Worm (Caenorhabditis elegans) whole organism, L3 larva: ENCODE results near the gene tbx-35.
"Not testable (repeated sequence)": the region's sequence is repeated elsewhere in the genome, so short reads cannot be mapped to it uniquely, and the experiment has no call there.

Experiments
- ZK546.5 ChIP-seq: sonication (generic microtip); optimal IDR thresholded peaks from 2 replicates; lab custom pipeline; 2017; ENCODE audit warnings: missing biosample characterization, missing genetic modification characterization
- aly-2 ChIP-seq: fragments of 150-350 bp; optimal IDR thresholded peaks from 2 replicates; lab custom pipeline; 2014; ENCODE audit warnings: missing biosample characterization, missing genetic modification characterization
- ama-1 ChIP-seq: fragments of 150-350 bp; optimal IDR thresholded peaks from 2 replicates; lab custom pipeline; 2018
- ceh-16 ChIP-seq: sonication (generic microtip); optimal IDR thresholded peaks from 2 replicates; lab custom pipeline; 2017; ENCODE audit warnings: missing biosample characterization, missing genetic modification characterization
- ceh-82 ChIP-seq: fragments of 150-350 bp; optimal IDR thresholded peaks from 2 replicates; lab custom pipeline; 2014; ENCODE audit warnings: missing biosample characterization, missing genetic modification characterization
- ceh-9 ChIP-seq: sonication (generic microtip); optimal IDR thresholded peaks from 2 replicates; lab custom pipeline; 2018; ENCODE audit warnings: missing biosample characterization, missing genetic modification characterization
- daf-12 ChIP-seq: fragments of 150-350 bp; optimal IDR thresholded peaks from 2 replicates; lab custom pipeline; 2014; ENCODE audit warnings: missing biosample characterization, missing genetic modification reagents, missing genetic modification characterization
- egl-27 ChIP-seq: sonication (generic microtip); optimal IDR thresholded peaks from 4 replicates; lab custom pipeline; 2017; ENCODE audit warnings: missing biosample characterization, missing genetic modification reagents, missing genetic modification characterization
- elt-1 ChIP-seq: fragments of 150-350 bp; optimal IDR thresholded peaks from 2 replicates; lab custom pipeline; 2014; ENCODE audit warnings: missing biosample characterization, missing genetic modification characterization
- elt-3 ChIP-seq, 3 experiments: fragments of 150-350 bp in 1 of 3; sonication (generic microtip) in 2 of 3; optimal IDR thresholded peaks; 2 replicates in 2 of 3; 4 replicates in 1 of 3; lab custom pipeline; 2014 to 2017; ENCODE audit warnings: missing biosample characterization in 3 of 3, missing genetic modification characterization in 3 of 3
- fkh-10 ChIP-seq: sonication (generic microtip); optimal IDR thresholded peaks from 2 replicates; lab custom pipeline; 2017; ENCODE audit warnings: missing biosample characterization, missing genetic modification reagents, missing genetic modification characterization
- hmg-11 ChIP-seq: sonication (generic microtip); optimal IDR thresholded peaks from 2 replicates; lab custom pipeline; 2016; ENCODE audit warnings: missing genetic modification characterization, missing compliant biosample characterization
- jun-1 ChIP-seq: fragments of 150-350 bp; optimal IDR thresholded peaks from 2 replicates; lab custom pipeline; 2014; ENCODE audit warnings: missing biosample characterization, missing genetic modification reagents, missing genetic modification characterization
- lin-15B ChIP-seq: fragments of 150-350 bp; optimal IDR thresholded peaks from 2 replicates; lab custom pipeline; 2014; ENCODE audit warnings: missing biosample characterization, missing genetic modification characterization
- lin-39 ChIP-seq: fragments of 150-350 bp; optimal IDR thresholded peaks from 2 replicates; lab custom pipeline; 2018; ENCODE audit warnings: missing biosample characterization, missing genetic modification reagents, missing genetic modification characterization
- mdl-1 ChIP-seq: fragments of 150-350 bp; optimal IDR thresholded peaks from 2 replicates; lab custom pipeline; 2014; ENCODE audit warnings: missing biosample characterization, missing genetic modification characterization
- mml-1 ChIP-seq: fragments of 150-350 bp; sonication (generic microtip); optimal IDR thresholded peaks from 3 replicates; lab custom pipeline; 2014; ENCODE audit warnings: missing biosample characterization, missing genetic modification characterization
- nfya-1 ChIP-seq: sonication (generic microtip); optimal IDR thresholded peaks from 2 replicates; lab custom pipeline; 2017; ENCODE audit warnings: missing genetic modification characterization, mild to moderate bottlenecking, missing compliant biosample characterization, antibody characterized with exemption, moderate library complexity; ENCODE audit not compliant: insufficient read depth
- nhr-11 ChIP-seq: fragments of 150-350 bp; optimal IDR thresholded peaks from 2 replicates; lab custom pipeline; 2014; ENCODE audit warnings: missing biosample characterization, missing genetic modification characterization
- nhr-237 ChIP-seq: fragments of 150-350 bp; optimal IDR thresholded peaks from 2 replicates; lab custom pipeline; 2014; ENCODE audit warnings: missing biosample characterization, missing genetic modification characterization
- nhr-25 ChIP-seq: sonication (generic microtip); optimal IDR thresholded peaks from 2 replicates; lab custom pipeline; 2017; ENCODE audit warnings: missing biosample characterization, missing genetic modification characterization
- nhr-28 ChIP-seq: fragments of 150-350 bp; optimal IDR thresholded peaks from 2 replicates; lab custom pipeline; 2014; ENCODE audit warnings: missing biosample characterization, missing genetic modification characterization
- nhr-67 ChIP-seq: fragments of 150-350 bp; optimal IDR thresholded peaks from 2 replicates; lab custom pipeline; 2014; ENCODE audit warnings: missing biosample characterization, missing genetic modification characterization
- nhr-76 ChIP-seq: fragments of 150-350 bp; sonication (generic microtip); optimal IDR thresholded peaks from 5 replicates; lab custom pipeline; 2014; ENCODE audit warnings: missing biosample characterization, missing genetic modification characterization
- nhr-77 ChIP-seq: fragments of 150-350 bp; optimal IDR thresholded peaks from 2 replicates; lab custom pipeline; 2014; ENCODE audit warnings: missing biosample characterization, missing genetic modification characterization
- sea-2 ChIP-seq: fragments of 150-350 bp; sonication (generic microtip); optimal IDR thresholded peaks from 4 replicates; lab custom pipeline; 2014; ENCODE audit warnings: missing biosample characterization, missing genetic modification reagents, missing genetic modification characterization
- unc-39 ChIP-seq: sonication (generic microtip); optimal IDR thresholded peaks from 4 replicates; lab custom pipeline; 2017; ENCODE audit warnings: missing biosample characterization, missing genetic modification characterization
- zag-1 ChIP-seq: fragments of 150-350 bp; optimal IDR thresholded peaks from 2 replicates; lab custom pipeline; 2014; ENCODE audit warnings: missing biosample characterization, missing genetic modification characterization
- ztf-4 ChIP-seq: fragments of 150-350 bp; optimal IDR thresholded peaks from 2 replicates; lab custom pipeline; 2014; ENCODE audit warnings: missing biosample characterization, missing genetic modification characterization

tbx-35 gene

ce11 chrII:5541685-5542084, 16.5 kb upstream of the tbx-35 start, which contains the start of gene C17C3.24:
Gene C17C3.24, minus strand, starts transcription at chrII:5541785.
- TF ChIP-seq nhr-237 (tag; lab: Kevin White, UChicago) (no peak), ZK546.5 (tag; lab: Kevin White, UChicago) (no peak), aly-2 (tag; lab: Kevin White, UChicago) (no peak), sea-2 (GFP tag; lab: Kevin White, UChicago) (no peak), nhr-11 (tag; lab: Kevin White, UChicago) (no peak), fkh-10 (GFP tag; lab: Kevin White, UChicago) (no peak), lin-39 (tag; lab: Kevin White, UChicago) (no peak), nhr-67 (no peak), nfya-1 (tag; lab: Kevin White, UChicago) (no peak), lin-15B (tag; lab: Kevin White, UChicago) (no peak), ama-1 (lab: Kevin White, UChicago) (no peak), jun-1 (tag; lab: Kevin White, UChicago) (no peak), elt-1 (tag; lab: Kevin White, UChicago) (no peak), mdl-1 (tag; lab: Kevin White, UChicago) (no peak), nhr-28 (tag; lab: Kevin White, UChicago) (no peak)
- TF ChIP-seq, all 47 proteins: peak for 0

ce11 chrII:5540113-5540512, 14.9 kb upstream of the tbx-35 start, which contains the start of gene hlh-27:
Gene hlh-27, minus strand, starts transcription at chrII:5540213.
- not testable (repeated sequence) for TF ChIP-seq nhr-25 (tag; lab: Kevin White, UChicago); ama-1 (lab: Kevin White, UChicago); hmg-11

ce11 chrII:5537524-5537923, 12.3 kb upstream of the tbx-35 start, which contains the start of gene C17C3.11:
Gene C17C3.11, plus strand, starts transcription at chrII:5537824.
- no peak for TF ChIP-seq ztf-4 (tag; lab: Kevin White, UChicago)
- no peak for TF ChIP-seq zag-1 (tag; lab: Kevin White, UChicago)
- TF ChIP-seq sea-2 (GFP tag; lab: Kevin White, UChicago), result no peak

- TF ChIP-seq ceh-82 (no peak), nhr-28 (tag; lab: Kevin White, UChicago) (no peak), sea-2 (GFP tag; lab: Kevin White, UChicago) (no peak), unc-39 (no peak)
These were observed 11.9 kb upstream of the tbx-35 start for ce11 chrII:5537078-5537477.

- not testable (repeated sequence) for TF ChIP-seq egl-27 (tag; lab: Kevin White, UChicago); hmg-11; ceh-82
These were observed 9.7 kb upstream of the tbx-35 start, which contains the start of gene hlh-25 for ce11 chrII:5534939-5535338. Gene hlh-25, plus strand, starts transcription at chrII:5535239.

- no peak for TF ChIP-seq nhr-77 (tag; lab: Kevin White, UChicago)
These were observed 8.4 kb upstream of the tbx-35 start, which contains the start of gene hlh-26 for ce11 chrII:5533642-5534041. Gene hlh-26, minus strand, starts transcription at chrII:5533742.

- TF ChIP-seq nhr-237 (tag; lab: Kevin White, UChicago) (no peak), daf-12 (tag; lab: Kevin White, UChicago) (no peak), nhr-67 (no peak), fkh-10 (GFP tag; lab: Kevin White, UChicago) (no peak), sea-2 (GFP tag; lab: Kevin White, UChicago) (no peak), nfya-1 (tag; lab: Kevin White, UChicago) (no peak), ceh-9 (tag; lab: Kevin White, UChicago) (no peak)
These were observed 6.7 kb upstream of the tbx-35 start, which contains the start of gene C17C3.9 for ce11 chrII:5531855-5532328. Gene C17C3.9, minus strand, starts transcription at chrII:5532278.

- no peak for TF ChIP-seq nhr-28 (tag; lab: Kevin White, UChicago)
- TF ChIP-seq elt-3 (tag; optimal IDR thresholded peaks at IDR 0.05; lab: Kevin White, UChicago), result no peak
- no peak for TF ChIP-seq mml-1 (tag; lab: Kevin White, UChicago)
- no peak for TF ChIP-seq ceh-16 (tag; lab: Kevin White, UChicago)
- no peak for TF ChIP-seq ceh-82
- TF ChIP-seq nhr-76 (tag; lab: Kevin White, UChicago), result no peak
- TF ChIP-seq aly-2 (tag; lab: Kevin White, UChicago), result no peak
- TF ChIP-seq unc-39, result no peak
These were observed 2.6 kb upstream of the tbx-35 start, which contains the start of gene ZK177.1 for ce11 chrII:5527841-5528240. Gene ZK177.1, plus strand, starts transcription at chrII:5528141.
